Fruit fly (Drosophila melanogaster): ENCODE results near the gene chb.

chb gene

DNA sequence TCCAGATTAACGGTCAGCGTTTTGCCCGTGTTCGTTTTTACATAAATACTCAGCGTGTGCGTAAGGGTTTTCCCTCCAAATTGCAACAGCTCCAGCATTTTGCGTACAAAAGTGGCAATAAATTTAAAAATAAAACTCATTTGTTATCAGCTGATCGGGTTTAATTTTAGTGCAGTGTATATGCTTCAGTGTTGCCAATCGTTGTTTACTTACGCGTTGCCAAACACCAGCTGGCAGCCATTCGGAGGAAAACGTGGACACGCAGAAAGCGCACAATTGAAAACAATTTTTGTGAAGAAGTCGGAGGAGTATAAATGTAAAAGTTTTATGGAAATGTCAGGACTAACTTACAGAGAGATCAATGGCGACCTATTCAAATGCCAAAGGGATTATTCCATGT, 23.9 kb downstream of the chb start, which contains the start of the genes Targ3 and park (continued):
- TF ChIP-seq CG11294 (GFP tag; IDR thresholded peaks at IDR 0.05), result no peak
- TF ChIP-seq CG15336 (GFP tag; IDR thresholded peaks at IDR 0.05), result no peak
- peak; percentile 33 for TF ChIP-seq Eip78C (GFP tag)
- TF ChIP-seq Lpt (GFP tag; optimal IDR thresholded peaks at IDR 0.05), result no peak
- no peak for TF ChIP-seq CG10669 (GFP tag; optimal IDR thresholded peaks at IDR 0.05)
- TF ChIP-seq Hr39 (GFP tag; optimal IDR thresholded peaks at IDR 0.05), result peak; percentile 56
- TF ChIP-seq CG16779 (tag; optimal IDR thresholded peaks at IDR 0.05), result no peak
- TF ChIP-seq vri (GFP tag; optimal IDR thresholded peaks at IDR 0.05), result peak; percentile 43
- TF ChIP-seq CG6163 (GFP tag; IDR thresholded peaks at IDR 0.05), result peak; percentile 12; the same call in 1 of the 3 replicates
- no peak for TF ChIP-seq Met (GFP tag; optimal IDR thresholded peaks at IDR 0.05)
- no peak for TF ChIP-seq salr (GFP tag; optimal IDR thresholded peaks at IDR 0.05)
- TF ChIP-seq CG8119 (GFP tag; IDR thresholded peaks at IDR 0.05), result no peak
- peak; percentile 24 for TF ChIP-seq Smox (GFP tag; optimal IDR thresholded peaks at IDR 0.05)
- no peak for TF ChIP-seq dac (GFP tag; optimal IDR thresholded peaks at IDR 0.05)
- no peak for TF ChIP-seq Blimp-1 (GFP tag; optimal IDR thresholded peaks at IDR 0.05)
- no peak for TF ChIP-seq CG11902 (GFP tag; optimal IDR thresholded peaks at IDR 0.05)

DNA sequence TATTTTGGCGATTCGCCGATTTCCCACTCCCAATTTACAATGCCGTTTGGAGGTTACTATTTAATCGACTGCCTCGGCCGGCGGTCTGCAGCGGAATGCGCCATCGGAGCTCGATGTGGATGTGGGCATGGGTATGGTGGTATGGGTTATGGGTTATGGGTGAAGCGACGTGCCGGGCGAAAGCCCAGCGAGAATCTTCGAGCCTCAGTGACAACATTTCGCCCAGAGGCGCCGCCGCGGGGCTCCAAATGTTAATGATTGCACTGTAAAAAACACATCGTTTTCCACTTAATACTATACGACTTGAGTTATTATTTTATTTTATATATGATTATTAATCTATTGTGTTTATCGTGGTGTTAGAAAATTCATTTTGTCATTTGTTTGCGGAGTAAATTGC, 27.9 kb downstream of the chb start:
- no peak for TF ChIP-seq CG11902 (GFP tag; optimal IDR thresholded peaks at IDR 0.05)
- no peak for TF ChIP-seq Gug (GFP tag; IDR thresholded peaks at IDR 0.05)
- peak; percentile 10 for TF ChIP-seq CG34406 (GFP tag; optimal IDR thresholded peaks at IDR 0.05)
- no peak for TF ChIP-seq fd85E (GFP tag; optimal IDR thresholded peaks at IDR 0.05)
- TF ChIP-seq salr (GFP tag; optimal IDR thresholded peaks at IDR 0.05), result no peak
- no peak for TF ChIP-seq cyc (GFP tag; optimal IDR thresholded peaks at IDR 0.05)
- TF ChIP-seq Eip75B (GFP tag; optimal IDR thresholded peaks at IDR 0.05), result no peak
- no peak for TF ChIP-seq CG32006 (GFP tag; optimal IDR thresholded peaks at IDR 0.05)
- TF ChIP-seq dsx (GFP tag; optimal IDR thresholded peaks at IDR 0.05; ENCODE audit: poor library complexity, severe bottlenecking), result no peak
- no peak for TF ChIP-seq dac (GFP tag; optimal IDR thresholded peaks at IDR 0.05)
- TF ChIP-seq achi (GFP tag; optimal IDR thresholded peaks at IDR 0.05), result peak; percentile 41
- no peak for TF ChIP-seq CG3032 (tag; optimal IDR thresholded peaks at IDR 0.05)
- peak; percentile 96 for TF ChIP-seq svp (GFP tag)
- no peak for TF ChIP-seq CG6163 (GFP tag; IDR thresholded peaks at IDR 0.05)
- no peak for TF ChIP-seq CG9139 (GFP tag; optimal IDR thresholded peaks at IDR 0.05)
- TF ChIP-seq CG11762 (GFP tag; optimal IDR thresholded peaks at IDR 0.05; ENCODE audit: insufficient read depth), result no peak
- TF ChIP-seq CG8632 (GFP tag; optimal IDR thresholded peaks at IDR 0.05), result no peak
- TF ChIP-seq Hr39 (GFP tag; optimal IDR thresholded peaks at IDR 0.05), result no peak
- TF ChIP-seq acj6 (GFP tag; optimal IDR thresholded peaks at IDR 0.05), result no peak
- no peak for TF ChIP-seq Sox102F (GFP tag; optimal IDR thresholded peaks at IDR 0.05)
- TF ChIP-seq spab (GFP tag; optimal IDR thresholded peaks at IDR 0.05), result no peak
- TF ChIP-seq CG10669 (GFP tag; optimal IDR thresholded peaks at IDR 0.05), result peak; percentile 4
- TF ChIP-seq CG6792 (GFP tag; optimal IDR thresholded peaks at IDR 0.05), result no peak
- no peak for TF ChIP-seq fkh (GFP tag; optimal IDR thresholded peaks at IDR 0.05)
- TF ChIP-seq ss (GFP tag; optimal IDR thresholded peaks at IDR 0.05), result no peak
- no peak for TF ChIP-seq Lpt (GFP tag; optimal IDR thresholded peaks at IDR 0.05)
- TF ChIP-seq CG8319 (GFP tag; optimal IDR thresholded peaks at IDR 0.05), result no peak
- peak; percentile 37 for TF ChIP-seq Eip78C (GFP tag)
- peak; percentile 10 for TF ChIP-seq Hr4 (GFP tag; optimal IDR thresholded peaks at IDR 0.05)
- no peak for TF ChIP-seq CG15336 (GFP tag; IDR thresholded peaks at IDR 0.05)
- TF ChIP-seq CG1621 (tag; optimal IDR thresholded peaks at IDR 0.05), result no peak
- TF ChIP-seq CG7368 (GFP tag; optimal IDR thresholded peaks at IDR 0.05), result no peak
- TF ChIP-seq CG6276 (GFP tag; optimal IDR thresholded peaks at IDR 0.05), result no peak
- TF ChIP-seq topi (GFP tag; optimal IDR thresholded peaks at IDR 0.05), result no peak
- TF ChIP-seq Sox14 (GFP tag; optimal IDR thresholded peaks at IDR 0.05), result no peak
- TF ChIP-seq Smox (GFP tag; optimal IDR thresholded peaks at IDR 0.05), result peak; percentile 12
- peak; percentile 29 for TF ChIP-seq OdsH (GFP tag; optimal IDR thresholded peaks at IDR 0.05)
- TF ChIP-seq CG6854 (GFP tag; optimal IDR thresholded peaks at IDR 0.05), result no peak
- no peak for TF ChIP-seq Sox15 (GFP tag; optimal IDR thresholded peaks at IDR 0.05)
- TF ChIP-seq fd59A (GFP tag; optimal IDR thresholded peaks at IDR 0.05), result no peak
- no peak for TF ChIP-seq vri (GFP tag; optimal IDR thresholded peaks at IDR 0.05)
- no peak for TF ChIP-seq lz (GFP tag; optimal IDR thresholded peaks at IDR 0.05)
- peak; percentile 2 for TF ChIP-seq Ets96B (tag; optimal IDR thresholded peaks at IDR 0.05)
- TF ChIP-seq Ets21C (GFP tag; optimal IDR thresholded peaks at IDR 0.05), result no peak
- TF ChIP-seq Met (GFP tag; optimal IDR thresholded peaks at IDR 0.05), result no peak

All from whole organism, prepupa.